Worm (Caenorhabditis elegans): ENCODE measurements around the gene leo-1.

The leo-1 gene

DNA sequence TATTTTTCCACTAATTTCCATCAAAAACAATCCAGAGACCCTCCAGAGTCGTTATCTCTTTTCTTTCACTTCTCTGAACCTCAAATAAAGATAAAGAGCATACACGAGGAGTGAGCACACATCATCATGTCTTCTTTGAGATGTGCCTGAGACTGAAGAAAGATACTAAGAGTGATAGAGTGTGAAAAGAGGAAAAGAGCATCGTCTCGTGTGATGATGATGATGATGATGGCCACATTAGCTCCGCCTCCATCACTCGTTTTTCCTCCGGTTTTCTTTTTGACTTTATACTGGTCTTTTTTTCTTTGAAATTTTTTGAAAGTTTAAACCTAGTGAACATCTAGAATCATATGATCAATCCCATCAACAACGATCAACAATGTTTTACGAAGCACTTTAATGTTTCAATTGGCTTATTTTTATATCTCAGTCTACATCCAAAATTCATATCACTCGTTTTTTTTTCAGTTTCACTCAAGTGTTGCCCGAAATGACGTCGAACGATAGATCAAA lies 24.8 kb upstream of the leo-1 start, which contains the start of gene T01G1.2 (continued):
- TF ChIP-seq ama-1 (optimal IDR thresholded peaks at IDR 0.05) = no peak
- no peak for TF ChIP-seq skn-1 (tag; optimal IDR thresholded peaks at IDR 0.05)
- TF ChIP-seq C34F6.9 (tag; optimal IDR thresholded peaks at IDR 0.05) = peak; percentile 60
- TF ChIP-seq snpc-4 (tag; optimal IDR thresholded peaks at IDR 0.05) = no peak
- TF ChIP-seq dmd-4 (tag; optimal IDR thresholded peaks at IDR 0.05) = no peak

- TF ChIP-seq F13H6.1 (tag; optimal IDR thresholded peaks at IDR 0.05) (peak; percentile 8), nhr-129 (tag; optimal IDR thresholded peaks at IDR 0.05) (peak; percentile 12), nhr-10 (tag; optimal IDR thresholded peaks at IDR 0.05) (no peak), mbf-1 (tag; optimal IDR thresholded peaks at IDR 0.05) (no peak), nhr-11 (tag; optimal IDR thresholded peaks at IDR 0.05) (no peak), blmp-1 (tag; optimal IDR thresholded peaks at IDR 0.05; ENCODE audit: insufficient read depth) (no peak)
Measured at ce11 chrIV:11352768-11353167, 23.6 kb upstream of the leo-1 start.

DNA sequence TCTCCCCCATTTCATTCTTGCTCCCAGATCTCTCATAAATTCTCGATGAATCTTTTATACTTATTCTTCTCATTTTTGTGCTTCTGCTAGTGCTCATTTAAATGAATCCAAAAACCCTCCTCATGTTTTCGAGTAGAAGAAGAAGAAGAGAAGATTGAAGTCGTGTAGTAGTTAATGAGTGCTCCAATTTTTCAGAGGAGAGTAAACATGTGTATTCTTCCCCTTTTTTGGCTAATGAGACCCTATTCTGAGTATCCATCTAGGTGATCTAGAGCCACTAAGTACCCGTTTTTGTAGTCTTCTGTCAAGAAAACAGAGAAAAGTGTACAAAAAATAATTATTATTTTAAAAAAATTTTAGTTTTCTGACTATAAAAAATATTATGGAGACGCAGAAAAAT lies 22.4 kb upstream of the leo-1 start:
- TF ChIP-seq nhr-129 (tag; optimal IDR thresholded peaks at IDR 0.05) = no peak
- no peak for TF ChIP-seq lin-13 (GFP tag; optimal IDR thresholded peaks at IDR 0.05)
- no peak for TF ChIP-seq elt-3 (tag; optimal IDR thresholded peaks at IDR 0.05)
- no peak for TF ChIP-seq dmd-4 (tag; optimal IDR thresholded peaks at IDR 0.05)
- TF ChIP-seq sem-4 (tag; optimal IDR thresholded peaks at IDR 0.05) = no peak
- no peak for TF ChIP-seq nhr-23 (tag; optimal IDR thresholded peaks at IDR 0.05)
- no peak for TF ChIP-seq sma-9 (GFP tag; optimal IDR thresholded peaks at IDR 0.05)
- no peak for TF ChIP-seq sma-9 (tag; optimal IDR thresholded peaks at IDR 0.05)
- TF ChIP-seq unc-39 (tag; optimal IDR thresholded peaks at IDR 0.05) = no peak
- no peak for TF ChIP-seq ztf-11 (tag; optimal IDR thresholded peaks at IDR 0.05)
- TF ChIP-seq nhr-237 (tag; optimal IDR thresholded peaks at IDR 0.05) = no peak
- TF ChIP-seq fos-1 (tag; optimal IDR thresholded peaks at IDR 0.05) = no peak
- no peak for TF ChIP-seq elt-1 (tag; optimal IDR thresholded peaks at IDR 0.05)
- no peak for TF ChIP-seq nhr-21 (tag; optimal IDR thresholded peaks at IDR 0.05)
- no peak for TF ChIP-seq ceh-82 (tag; optimal IDR thresholded peaks at IDR 0.05)

- TF ChIP-seq sma-9 (GFP tag; optimal IDR thresholded peaks at IDR 0.05) (peak; percentile 69), sma-9 (tag; optimal IDR thresholded peaks at IDR 0.05) (no peak), snpc-4 (tag; optimal IDR thresholded peaks at IDR 0.05) (no peak), aly-2 (tag; optimal IDR thresholded peaks at IDR 0.05) (no peak), mdl-1 (tag; optimal IDR thresholded peaks at IDR 0.05) (no peak), nhr-21 (tag; optimal IDR thresholded peaks at IDR 0.05) (no peak), ztf-1 (GFP tag; conservative IDR thresholded peaks at IDR 0.05) (no peak), nhr-6 (tag; optimal IDR thresholded peaks at IDR 0.05) (no peak), ama-1 (optimal IDR thresholded peaks at IDR 0.05) (no peak), nhr-129 (tag; optimal IDR thresholded peaks at IDR 0.05) (peak; percentile 34), R02D3.7 (tag; optimal IDR thresholded peaks at IDR 0.05) (no peak), nhr-25 (tag; optimal IDR thresholded peaks at IDR 0.05) (no peak), ZK546.5 (tag; optimal IDR thresholded peaks at IDR 0.05) (no peak), elt-3 (tag; optimal IDR thresholded peaks at IDR 0.05) (no peak), gmeb-1 (tag; optimal IDR thresholded peaks at IDR 0.05) (no peak), unc-62 (GFP tag; optimal IDR thresholded peaks at IDR 0.05) (no peak), fos-1 (tag; optimal IDR thresholded peaks at IDR 0.05) (no peak), dmd-4 (tag; optimal IDR thresholded peaks at IDR 0.05) (no peak), unc-55 (GFP tag; optimal IDR thresholded peaks at IDR 0.05) (no peak), Y55F3AM.14 (GFP tag; optimal IDR thresholded peaks at IDR 0.05) (no peak), mab-5 (tag; optimal IDR thresholded peaks at IDR 0.05) (peak; percentile 42), blmp-1 (tag; optimal IDR thresholded peaks at IDR 0.05; ENCODE audit: insufficient read depth) (no peak), unc-39 (tag; optimal IDR thresholded peaks at IDR 0.05) (no peak), C34F6.9 (tag; optimal IDR thresholded peaks at IDR 0.05) (peak; percentile 38), nhr-11 (tag; optimal IDR thresholded peaks at IDR 0.05) (no peak), lsy-2 (tag; optimal IDR thresholded peaks at IDR 0.05) (peak in 1 of 2 experiments; percentile 7), F13H6.1 (tag; optimal IDR thresholded peaks at IDR 0.05) (peak; percentile 62), nhr-10 (tag; optimal IDR thresholded peaks at IDR 0.05) (no peak), sma-3 (GFP tag; optimal IDR thresholded peaks at IDR 0.05) (no peak), egl-27 (tag; optimal IDR thresholded peaks at IDR 0.05) (no peak), crh-2 (tag; optimal IDR thresholded peaks at IDR 0.05) (no peak), nhr-237 (tag; optimal IDR thresholded peaks at IDR 0.05) (no peak), nhr-23 (tag; optimal IDR thresholded peaks at IDR 0.05) (no peak), lin-11 (tag; optimal IDR thresholded peaks at IDR 0.05) (no peak), ztf-11 (tag; optimal IDR thresholded peaks at IDR 0.05) (no peak), ceh-16 (tag; optimal IDR thresholded peaks at IDR 0.05) (no peak), lin-13 (GFP tag; optimal IDR thresholded peaks at IDR 0.05) (no peak), sem-4 (tag; optimal IDR thresholded peaks at IDR 0.05) (no peak), nhr-77 (tag; optimal IDR thresholded peaks at IDR 0.05) (no peak), peb-1 (tag; optimal IDR thresholded peaks at IDR 0.05) (no peak)
Measured at ce11 chrIV:11350809-11351208, 21.6 kb upstream of the leo-1 start.
